Worm (Caenorhabditis elegans) whole organism, L2 larva: ENCODE results near the gene str-173.

ENCODE experiments used
- C34F6.9 ChIP-seq: fragments of 150-350 bp; optimal IDR thresholded peaks from 2 replicates; lab custom pipeline; 2014; ENCODE audit warnings: missing biosample characterization, missing genetic modification characterization
- F13H6.1 ChIP-seq: sonication (generic microtip); optimal IDR thresholded peaks from 2 replicates; lab custom pipeline; 2016; ENCODE audit warnings: missing genetic modification characterization, missing compliant biosample characterization
- R02D3.7 ChIP-seq: fragments of 150-350 bp; optimal IDR thresholded peaks from 2 replicates; lab custom pipeline; 2014; ENCODE audit warnings: missing biosample characterization, missing genetic modification characterization
- Y55F3AM.14 ChIP-seq: fragments of 200-800 bp; sonication (Bioruptor generic); optimal IDR thresholded peaks from 2 replicates; lab custom pipeline; 2018; ENCODE audit warnings: mild to moderate bottlenecking, missing genetic modification characterization, missing compliant biosample characterization
- ZK546.5 ChIP-seq: sonication (generic microtip); optimal IDR thresholded peaks from 2 replicates; lab custom pipeline; 2017; ENCODE audit warnings: missing biosample characterization, missing genetic modification characterization
- alr-1 ChIP-seq: fragments of 150-350 bp; optimal IDR thresholded peaks from 2 replicates; lab custom pipeline; 2014; ENCODE audit warnings: missing biosample characterization, missing genetic modification characterization
- aly-2 ChIP-seq: fragments of 150-350 bp; optimal IDR thresholded peaks from 2 replicates; lab custom pipeline; 2014; ENCODE audit warnings: missing biosample characterization, missing genetic modification characterization
- ama-1 ChIP-seq: fragments of 150-350 bp; optimal IDR thresholded peaks from 2 replicates; lab custom pipeline; 2018; ENCODE audit warnings: inconsistent platforms
- blmp-1 ChIP-seq: sonication (generic microtip); optimal IDR thresholded peaks from 2 replicates; lab custom pipeline; 2017; ENCODE audit warnings: missing genetic modification characterization, mild to moderate bottlenecking, missing compliant biosample characterization, antibody characterized with exemption, moderate library complexity; ENCODE audit not compliant: insufficient read depth
- ceh-82 ChIP-seq: fragments of 150-350 bp; optimal IDR thresholded peaks from 2 replicates; lab custom pipeline; 2014; ENCODE audit warnings: missing biosample characterization, missing genetic modification characterization
- crh-2 ChIP-seq: sonication (generic microtip); optimal IDR thresholded peaks from 2 replicates; lab custom pipeline; 2017; ENCODE audit warnings: missing biosample characterization, missing genetic modification characterization
- egl-27 ChIP-seq: sonication (generic microtip); optimal IDR thresholded peaks from 3 replicates; lab custom pipeline; 2017; ENCODE audit warnings: missing biosample characterization, missing genetic modification reagents, missing genetic modification characterization
- elt-3 ChIP-seq: sonication (generic microtip); optimal IDR thresholded peaks from 2 replicates; lab custom pipeline; 2017; ENCODE audit warnings: missing biosample characterization, missing genetic modification characterization
- fos-1 ChIP-seq: fragments of 150-350 bp; optimal IDR thresholded peaks from 2 replicates; lab custom pipeline; 2014; ENCODE audit warnings: missing biosample characterization, missing genetic modification characterization
- gmeb-1 ChIP-seq: fragments of 150-350 bp; optimal IDR thresholded peaks from 2 replicates; lab custom pipeline; 2014; ENCODE audit warnings: missing biosample characterization, missing genetic modification characterization
- lin-13 ChIP-seq: fragments of 150-350 bp; optimal IDR thresholded peaks from 2 replicates; lab custom pipeline; 2014; ENCODE audit warnings: missing biosample characterization, missing genetic modification reagents, missing genetic modification characterization
- lsy-2 ChIP-seq, 2 experiments: fragments of 150-350 bp in 1 of 2; sonication (generic microtip) in 1 of 2; optimal IDR thresholded peaks; 2 replicates each; lab custom pipeline; 2014 to 2017; ENCODE audit warnings: missing biosample characterization in 2 of 2, missing genetic modification characterization in 2 of 2
- mab-5 ChIP-seq: fragments of 150-350 bp; optimal IDR thresholded peaks from 2 replicates; lab custom pipeline; 2014; ENCODE audit warnings: missing biosample characterization, missing genetic modification characterization
- mbf-1 ChIP-seq: sonication (generic microtip); optimal IDR thresholded peaks from 2 replicates; lab custom pipeline; 2017; ENCODE audit warnings: missing biosample characterization, missing genetic modification characterization
- mdl-1 ChIP-seq, 2 experiments: fragments of 150-350 bp in 1 of 2; sonication (generic microtip) in 1 of 2; optimal IDR thresholded peaks; 2 replicates each; lab custom pipeline; 2017; ENCODE audit warnings: missing biosample characterization in 2 of 2, missing genetic modification characterization in 2 of 2
- nhr-11 ChIP-seq: fragments of 150-350 bp; optimal IDR thresholded peaks from 2 replicates; lab custom pipeline; 2014; ENCODE audit warnings: missing biosample characterization, missing genetic modification characterization
- nhr-129 ChIP-seq: fragments of 150-350 bp; optimal IDR thresholded peaks from 2 replicates; lab custom pipeline; 2014; ENCODE audit warnings: missing biosample characterization, missing genetic modification characterization
- nhr-21 ChIP-seq: fragments of 150-350 bp; optimal IDR thresholded peaks from 2 replicates; lab custom pipeline; 2014; ENCODE audit warnings: missing biosample characterization, missing genetic modification characterization
- nhr-23 ChIP-seq: fragments of 150-350 bp; optimal IDR thresholded peaks from 2 replicates; lab custom pipeline; 2014; ENCODE audit warnings: missing biosample characterization, missing genetic modification reagents, missing genetic modification characterization
- nhr-237 ChIP-seq: fragments of 150-350 bp; optimal IDR thresholded peaks from 2 replicates; lab custom pipeline; 2014; ENCODE audit warnings: missing biosample characterization, missing genetic modification characterization
- nhr-25 ChIP-seq: fragments of 150-350 bp; sonication (generic microtip); optimal IDR thresholded peaks from 3 replicates; lab custom pipeline; 2014; ENCODE audit warnings: missing biosample characterization, missing genetic modification characterization
- nhr-77 ChIP-seq: fragments of 150-350 bp; optimal IDR thresholded peaks from 2 replicates; lab custom pipeline; 2014; ENCODE audit warnings: missing biosample characterization, missing genetic modification characterization
- peb-1 ChIP-seq: fragments of 150-350 bp; optimal IDR thresholded peaks from 2 replicates; lab custom pipeline; 2014; ENCODE audit warnings: missing biosample characterization, missing genetic modification characterization
- sem-4 ChIP-seq: fragments of 150-350 bp; optimal IDR thresholded peaks from 2 replicates; lab custom pipeline; 2014; ENCODE audit warnings: missing biosample characterization, missing genetic modification reagents, missing genetic modification characterization
- skn-1 ChIP-seq: sonication (generic microtip); optimal IDR thresholded peaks from 2 replicates; lab custom pipeline; 2017; ENCODE audit warnings: missing biosample characterization, missing genetic modification characterization
- sma-3 ChIP-seq: sonication (generic microtip); optimal IDR thresholded peaks from 2 replicates; lab custom pipeline; 2016; ENCODE audit warnings: missing genetic modification reagents, missing genetic modification characterization, missing compliant biosample characterization
- sma-9 ChIP-seq, 2 experiments: fragments of 150-350 bp in 1 of 2; sonication (generic microtip) in 1 of 2; optimal IDR thresholded peaks; 2 replicates each; lab custom pipeline; 2014 to 2016; ENCODE audit warnings: missing genetic modification characterization in 2 of 2, mild to moderate bottlenecking in 1 of 2, missing biosample characterization in 1 of 2, missing compliant biosample characterization in 1 of 2, missing genetic modification reagents in 1 of 2, moderate library complexity in 1 of 2
- snpc-4 ChIP-seq: fragments of 150-350 bp; optimal IDR thresholded peaks from 2 replicates; lab custom pipeline; 2014; ENCODE audit warnings: missing biosample characterization, missing genetic modification characterization
- zag-1 ChIP-seq: fragments of 150-350 bp; optimal IDR thresholded peaks from 2 replicates; lab custom pipeline; 2014; ENCODE audit warnings: missing biosample characterization, missing genetic modification characterization
- ztf-1 ChIP-seq: fragments of 200-800 bp; sonication (Bioruptor generic); conservative IDR thresholded peaks from 2 replicates; pipeline ENCODE4 v1.3.6; 2022; ENCODE audit warnings: missing genetic modification characterization, missing compliant biosample characterization

The str-173 gene

ce11 chrIV:4877102-4877501, 15.5 kb downstream of the str-173 start, which contains the start of gene str-170:
Gene str-170 (plus strand): TSS chrIV:4877402.
- TF ChIP-seq gmeb-1: no peak

ce11 chrIV:4880634-4881033, 19.1 kb downstream of the str-173 start:
- TF ChIP-seq snpc-4 (tag; lab: Kevin White, UChicago) (peak; percentile 98), C34F6.9 (tag; lab: Kevin White, UChicago) (no peak), lin-13 (peak; percentile 54), crh-2 (tag; lab: Kevin White, UChicago) (peak; percentile 35), sma-9 (GFP tag; optimal IDR thresholded peaks at IDR 0.05; lab: Kevin White, UChicago) (peak; percentile 90), sma-9 (tag; optimal IDR thresholded peaks at IDR 0.05; lab: Kevin White, UChicago) (no peak), nhr-237 (tag; lab: Kevin White, UChicago) (no peak), gmeb-1 (peak; percentile 48), ama-1 (lab: Kevin White, UChicago) (peak; percentile 84), sma-3 (GFP tag; lab: Kevin White, UChicago) (peak; percentile 70), egl-27 (peak; percentile 21), fos-1 (tag; lab: Kevin White, UChicago) (peak; percentile 48), R02D3.7 (tag; lab: Kevin White, UChicago) (no peak), nhr-21 (tag; lab: Kevin White, UChicago) (peak; percentile 70), F13H6.1 (tag; lab: Kevin White, UChicago) (peak; percentile 77), peb-1 (tag; lab: Kevin White, UChicago) (peak; percentile 16), nhr-25 (tag; lab: Kevin White, UChicago) (peak; percentile 49), ZK546.5 (tag; lab: Kevin White, UChicago) (no peak), skn-1 (tag; lab: Kevin White, UChicago) (no peak), mab-5 (no peak), zag-1 (tag; lab: Kevin White, UChicago) (no peak), nhr-23 (tag; lab: Kevin White, UChicago) (no peak), mdl-1 (tag; optimal IDR thresholded peaks at IDR 0.05; lab: Kevin White, UChicago) (peak; percentile 3 to 25), ceh-82 (no peak), ztf-1 (no peak), aly-2 (tag; lab: Kevin White, UChicago) (no peak)

- TF ChIP-seq elt-3 (tag; lab: Kevin White, UChicago): no peak
These were observed 22.4 kb downstream of the str-173 start, which contains the start of gene str-166 for ce11 chrIV:4883984-4884383. Gene str-166 (plus strand): TSS chrIV:4884284.

- TF ChIP-seq C34F6.9 (tag; lab: Kevin White, UChicago): no peak
- TF ChIP-seq sem-4 (tag; lab: Kevin White, UChicago): no peak
- no peak for TF ChIP-seq zag-1 (tag; lab: Kevin White, UChicago)
- no peak for TF ChIP-seq Y55F3AM.14 (GFP tag; lab: Kevin White, UChicago)
- TF ChIP-seq blmp-1 (tag; lab: Kevin White, UChicago): no peak
- no peak for TF ChIP-seq ztf-1
- no peak for TF ChIP-seq ZK546.5 (tag; lab: Kevin White, UChicago)
- no peak for TF ChIP-seq lsy-2 (tag; optimal IDR thresholded peaks at IDR 0.05; lab: Kevin White, UChicago)
- TF ChIP-seq aly-2 (tag; lab: Kevin White, UChicago): no peak
- TF ChIP-seq lin-13: no peak
- no peak for TF ChIP-seq gmeb-1
These were observed 23.9 kb downstream of the str-173 start for ce11 chrIV:4885435-4885834.

ce11 chrIV:4887258-4887657, 25.7 kb downstream of the str-173 start, which contains the start of gene T08B6.1:
Gene T08B6.1 (minus strand): TSS chrIV:4887358.
- TF ChIP-seq nhr-129 (tag; lab: Kevin White, UChicago) (no peak), nhr-237 (tag; lab: Kevin White, UChicago) (no peak)
- TF ChIP-seq, all 48 proteins: peak for 0

- TF ChIP-seq nhr-77 (tag; lab: Kevin White, UChicago) (no peak), nhr-11 (no peak), nhr-23 (tag; lab: Kevin White, UChicago) (no peak), ztf-1 (no peak), crh-2 (tag; lab: Kevin White, UChicago) (no peak), nhr-237 (tag; lab: Kevin White, UChicago) (no peak), ama-1 (lab: Kevin White, UChicago) (no peak), blmp-1 (tag; lab: Kevin White, UChicago) (no peak), gmeb-1 (no peak), alr-1 (tag; lab: Kevin White, UChicago) (no peak), mbf-1 (tag; lab: Kevin White, UChicago) (no peak)
These were observed 28.0 kb downstream of the str-173 start, which contains the start of gene sgnh-1 for ce11 chrIV:4889613-4890012. Gene sgnh-1 (plus strand): TSS chrIV:4889913.
